Fruit fly (Drosophila melanogaster) whole organism, adult: ENCODE data around the gene CG13484.

Source experiments
- CG1620 ChIP-seq: fragments of 200-800 bp; sonication (Bioruptor generic); optimal IDR thresholded peaks from 2 replicates; lab custom pipeline; 2016; ENCODE audit warnings: missing biosample characterization, missing genetic modification characterization
- bab1 ChIP-seq: fragments of 200-800 bp; sonication (Bioruptor generic); optimal IDR thresholded peaks from 3 replicates; lab custom pipeline; 2019; ENCODE audit warnings: missing biosample characterization, mild to moderate bottlenecking, missing genetic modification characterization, moderate library complexity
- cic ChIP-seq: fragments of 200-800 bp; sonication (Bioruptor generic); optimal IDR thresholded peaks from 2 replicates; lab custom pipeline; 2017; ENCODE audit warnings: missing biosample characterization, mild to moderate bottlenecking, missing genetic modification characterization, moderate library complexity
- kay ChIP-seq: fragments of 200-800 bp; sonication (Bioruptor generic); peaks from one replicate; lab custom pipeline; 2016; ENCODE audit warnings: missing biosample characterization, missing genetic modification characterization, borderline replicate concordance
- ovo ChIP-seq: fragments of 200-800 bp; sonication (Bioruptor generic); optimal IDR thresholded peaks from 2 replicates; lab custom pipeline; 2016; ENCODE audit warnings: missing biosample characterization, missing genetic modification characterization
- toe ChIP-seq: fragments of 200-800 bp; sonication (Bioruptor generic); optimal IDR thresholded peaks from 2 replicates; lab custom pipeline; 2016; ENCODE audit warnings: missing biosample characterization, missing genetic modification characterization

- TF ChIP-seq kay (GFP tag; lab: Kevin White, UChicago) = no peak
- TF ChIP-seq ovo (GFP tag; lab: Kevin White, UChicago) = no peak
- no peak for TF ChIP-seq CG1620
- TF ChIP-seq bab1 (GFP tag; lab: Kevin White, UChicago) = no peak
- no peak for TF ChIP-seq cic (GFP tag; lab: Kevin White, UChicago)
- TF ChIP-seq toe = no peak
Observed at dm6 chr3L:14076559-14076958, 23.7 kb upstream of the CG13484 start.
